Worm (Caenorhabditis elegans) whole organism, midembryonic: ENCODE measurements around the gene lec-8.

Experiments
- T22C8.4 ChIP-seq: fragments of 200-800 bp; sonication (Bioruptor generic); IDR thresholded peaks from 2 replicates; pipeline ENCODE4 v1.3.6; 2022; ENCODE audit warnings: missing genetic modification characterization, missing compliant biosample characterization
- flt-1 ChIP-seq: fragments of 200-800 bp; sonication (Bioruptor generic); IDR thresholded peaks from 2 replicates; pipeline ENCODE4 v1.3.6; 2022; ENCODE audit warnings: missing genetic modification characterization, missing compliant biosample characterization
- med-1 ChIP-seq: sonication (generic microtip); optimal IDR thresholded peaks from 2 replicates; lab custom pipeline; 2017; ENCODE audit warnings: missing genetic modification characterization, mild to moderate bottlenecking, missing compliant biosample characterization, antibody characterized with exemption, missing genetic modification reagents; ENCODE audit not compliant: insufficient read depth
- ref-1 ChIP-seq: fragments of 200-800 bp; sonication (Bioruptor generic); conservative IDR thresholded peaks from 2 replicates; pipeline ENCODE4 v1.3.6; 2022; ENCODE audit warnings: missing genetic modification reagents, missing genetic modification characterization, missing compliant biosample characterization
- tab-1 ChIP-seq: fragments of 200-800 bp; sonication (Bioruptor generic); IDR thresholded peaks from 2 replicates; pipeline ENCODE4 v1.3.6; 2022; ENCODE audit warnings: missing genetic modification characterization, missing compliant biosample characterization
- ztf-23 ChIP-seq: fragments of 200-800 bp; sonication (Bioruptor generic); IDR thresholded peaks from 2 replicates; pipeline ENCODE4 v1.3.6; 2022; ENCODE audit warnings: missing genetic modification reagents, missing genetic modification characterization, missing compliant biosample characterization

DNA sequence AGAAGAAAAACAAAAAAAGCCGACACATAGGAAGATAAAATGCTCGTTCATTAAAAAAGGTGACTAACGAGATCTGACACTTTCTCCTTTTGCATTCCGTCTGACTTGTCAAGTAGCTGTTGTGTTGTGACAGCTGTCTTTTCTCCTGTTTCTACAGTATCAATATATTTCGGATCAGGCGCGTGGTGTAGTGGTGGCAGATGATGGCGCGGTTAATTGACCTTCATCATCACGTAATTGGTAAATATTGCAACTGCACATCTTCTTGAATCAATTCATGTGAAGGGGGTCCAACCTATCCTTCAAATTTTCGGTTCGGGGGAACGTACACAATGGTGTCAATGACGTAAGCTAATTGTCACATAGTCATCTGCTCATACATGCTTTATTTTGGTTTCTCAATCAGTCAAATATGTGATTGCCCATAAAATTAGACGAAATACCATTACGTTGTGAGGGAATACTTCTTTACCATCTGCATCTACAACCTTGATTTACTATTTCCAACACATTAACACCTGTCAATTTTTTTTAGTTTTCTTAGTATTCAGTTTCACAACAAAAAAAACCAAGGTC, 2.1 kb upstream of the lec-8 start:
- TF ChIP-seq ztf-23 (GFP tag; lab: Robert Waterston, UW) (no peak), flt-1 (GFP tag; lab: Robert Waterston, UW) (no peak), med-1 (GFP tag; lab: Kevin White, UChicago) (no peak), ref-1 (GFP tag; lab: Robert Waterston, UW) (no peak), tab-1 (GFP tag; lab: Robert Waterston, UW) (no peak), T22C8.4 (GFP tag; lab: Robert Waterston, UW) (no peak)
